Fruit fly (Drosophila melanogaster) whole organism, embryonic: Measurements from ENCODE around the gene MCU.

Experiments
- Ada2b ChIP-seq: fragments of 200-800 bp; sonication (Bioruptor generic); IDR thresholded peaks from 2 replicates; pipeline ENCODE4 v1.3.6; 2022; ENCODE audit warnings: missing biosample characterization, missing genetic modification characterization
- CG11085 ChIP-seq: fragments of 200-800 bp; sonication (Bioruptor generic); IDR thresholded peaks from 2 replicates; pipeline ENCODE4 v1.3.6; 2022; ENCODE audit warnings: missing biosample characterization, missing genetic modification characterization
- CG12071 ChIP-seq: fragments of 200-800 bp; sonication (Bioruptor generic); optimal IDR thresholded peaks from 3 replicates; lab custom pipeline; 2018; ENCODE audit warnings: missing biosample characterization, mild to moderate bottlenecking, missing genetic modification characterization
- CG12744 ChIP-seq: fragments of 200-800 bp; sonication (Bioruptor generic); optimal IDR thresholded peaks from 2 replicates; lab custom pipeline; 2016; ENCODE audit warnings: missing biosample characterization, missing genetic modification characterization
- CG13424 ChIP-seq: fragments of 200-800 bp; sonication (Bioruptor generic); optimal IDR thresholded peaks from 2 replicates; lab custom pipeline; 2019; ENCODE audit warnings: missing biosample characterization, mild to moderate bottlenecking, missing genetic modification characterization, moderate library complexity
- CG13624 ChIP-seq: fragments of 200-800 bp; sonication (Bioruptor generic); optimal IDR thresholded peaks from 2 replicates; lab custom pipeline; 2016; ENCODE audit warnings: missing biosample characterization, missing genetic modification characterization
- CG14965 ChIP-seq: fragments of 200-800 bp; sonication (Bioruptor generic); optimal IDR thresholded peaks from 2 replicates; lab custom pipeline; 2016; ENCODE audit warnings: missing biosample characterization, missing genetic modification characterization, borderline replicate concordance
- CG16813 ChIP-seq: fragments of 200-800 bp; sonication (Bioruptor generic); IDR thresholded peaks from 3 replicates; pipeline ENCODE4 v1.3.6; 2022; ENCODE audit warnings: missing biosample characterization, missing genetic modification characterization; ENCODE audit not compliant: partially characterized antibody
- CG17361 ChIP-seq: fragments of 200-800 bp; sonication (Bioruptor generic); IDR thresholded peaks from 3 replicates; pipeline ENCODE4 v1.3.6; 2022; ENCODE audit warnings: missing biosample characterization, missing genetic modification characterization
- CG17568 ChIP-seq: fragments of 200-800 bp; sonication (Bioruptor generic); optimal IDR thresholded peaks from 2 replicates; lab custom pipeline; 2018; ENCODE audit warnings: missing biosample characterization, mild to moderate bottlenecking, missing genetic modification characterization, moderate library complexity
- CG18619 ChIP-seq: fragments of 200-800 bp; sonication (Bioruptor generic); optimal IDR thresholded peaks from 3 replicates; lab custom pipeline; 2017; ENCODE audit warnings: missing biosample characterization, mild to moderate bottlenecking, missing genetic modification characterization
- CG18764 ChIP-seq: fragments of 200-800 bp; sonication (Bioruptor generic); optimal IDR thresholded peaks from 3 replicates; lab custom pipeline; 2016; ENCODE audit warnings: missing biosample characterization, missing genetic modification characterization
- CG2199 ChIP-seq: fragments of 200-800 bp; sonication (Bioruptor generic); IDR thresholded peaks from 3 replicates; pipeline ENCODE4 v1.3.6; 2022; ENCODE audit warnings: missing biosample characterization, missing genetic modification characterization
- CG31224 ChIP-seq: fragments of 200-800 bp; sonication (Bioruptor generic); IDR thresholded peaks from 2 replicates; pipeline ENCODE4 v1.3.6; 2022; ENCODE audit warnings: missing biosample characterization, missing genetic modification characterization
- CG31388 ChIP-seq: fragments of 200-800 bp; sonication (Bioruptor generic); optimal IDR thresholded peaks from 2 replicates; lab custom pipeline; 2016; ENCODE audit warnings: missing biosample characterization, missing genetic modification characterization
- CG5953 ChIP-seq: fragments of 200-800 bp; sonication (Bioruptor generic); IDR thresholded peaks from 2 replicates; pipeline ENCODE4 v1.3.6; 2022; ENCODE audit warnings: missing biosample characterization, missing genetic modification characterization
- CG6254 ChIP-seq: fragments of 200-800 bp; sonication (Bioruptor generic); optimal IDR thresholded peaks from 3 replicates; lab custom pipeline; 2017; ENCODE audit warnings: mild to moderate bottlenecking, missing biosample characterization, missing genetic modification reagents, missing genetic modification characterization
- CG7786 ChIP-seq: fragments of 200-800 bp; sonication (Bioruptor generic); optimal IDR thresholded peaks from 2 replicates; lab custom pipeline; 2016; ENCODE audit warnings: missing biosample characterization, missing genetic modification characterization
- CG8281 ChIP-seq: fragments of 200-800 bp; sonication (Bioruptor generic); optimal IDR thresholded peaks from 2 replicates; lab custom pipeline; 2018; ENCODE audit warnings: missing biosample characterization, mild to moderate bottlenecking, missing genetic modification characterization, moderate library complexity
- CHES-1-like ChIP-seq: fragments of 200-800 bp; sonication (Bioruptor generic); optimal IDR thresholded peaks from 2 replicates; lab custom pipeline; 2016; ENCODE audit warnings: missing biosample characterization, missing genetic modification characterization
- Dll ChIP-seq: fragments of 200-800 bp; sonication (Bioruptor generic); IDR thresholded peaks from 4 replicates; pipeline ENCODE4 v1.3.6; 2022; ENCODE audit warnings: missing biosample characterization, missing genetic modification characterization; ENCODE audit not compliant: partially characterized antibody
- Doc2 ChIP-seq: fragments of 200-800 bp; sonication (Bioruptor generic); IDR thresholded peaks from 2 replicates; pipeline ENCODE4 v1.3.6; 2022; ENCODE audit warnings: missing biosample characterization, missing genetic modification characterization
- E2f2 ChIP-seq: fragments of 200-800 bp; sonication (Bioruptor generic); IDR thresholded peaks from 2 replicates; pipeline ENCODE4 v1.3.6; 2022; ENCODE audit warnings: missing biosample characterization, missing genetic modification characterization
- ERR ChIP-seq: fragments of 200-800 bp; sonication (Bioruptor generic); optimal IDR thresholded peaks from 2 replicates; lab custom pipeline; 2016; ENCODE audit warnings: missing biosample characterization, missing genetic modification characterization
- Elba2 ChIP-seq: fragments of 200-800 bp; sonication (Bioruptor generic); optimal IDR thresholded peaks from 3 replicates; lab custom pipeline; 2016; ENCODE audit warnings: missing biosample characterization, missing genetic modification characterization
- Gug ChIP-seq: fragments of 200-800 bp; sonication (Bioruptor generic); IDR thresholded peaks from 4 replicates; pipeline ENCODE4 v1.3.6; 2022; ENCODE audit warnings: missing biosample characterization, missing genetic modification characterization
- HLH4C ChIP-seq: fragments of 200-800 bp; sonication (Bioruptor generic); IDR thresholded peaks from 3 replicates; pipeline ENCODE4 v1.3.6; 2022; ENCODE audit warnings: missing biosample characterization, missing genetic modification characterization; ENCODE audit not compliant: partially characterized antibody
- HLHmδ ChIP-seq: fragments of 200-800 bp; sonication (Bioruptor generic); optimal IDR thresholded peaks from 2 replicates; lab custom pipeline; 2018; ENCODE audit warnings: missing biosample characterization, mild to moderate bottlenecking, missing genetic modification characterization, moderate library complexity
- HmgZ ChIP-seq: fragments of 200-800 bp; sonication (Bioruptor generic); optimal IDR thresholded peaks from 2 replicates; lab custom pipeline; 2018; ENCODE audit warnings: missing biosample characterization, mild to moderate bottlenecking, missing genetic modification characterization
- Hr39 ChIP-seq: fragments of >200 bp; optimal IDR thresholded peaks from 2 replicates; lab custom pipeline; 2017
- Lhr ChIP-seq: fragments of 200-800 bp; sonication (Bioruptor generic); optimal IDR thresholded peaks from 3 replicates; lab custom pipeline; 2017; ENCODE audit warnings: mild to moderate bottlenecking, missing biosample characterization, missing genetic modification reagents, missing genetic modification characterization
- NfI ChIP-seq: fragments of 200-800 bp; sonication (Bioruptor generic); optimal IDR thresholded peaks from 3 replicates; lab custom pipeline; 2018; ENCODE audit warnings: missing biosample characterization, mild to moderate bottlenecking, missing genetic modification characterization, moderate library complexity
- Sox100B ChIP-seq: fragments of 200-800 bp; sonication (Bioruptor generic); optimal IDR thresholded peaks from 3 replicates; lab custom pipeline; 2018; ENCODE audit warnings: missing biosample characterization, mild to moderate bottlenecking, missing genetic modification characterization
- Sry-δ ChIP-seq: fragments of 200-800 bp; sonication (Bioruptor generic); optimal IDR thresholded peaks from 2 replicates; lab custom pipeline; 2016; ENCODE audit warnings: missing biosample characterization, missing genetic modification characterization
- Xrp1 ChIP-seq: fragments of 200-800 bp; sonication (Bioruptor generic); IDR thresholded peaks from 2 replicates; pipeline ENCODE4 v1.3.6; 2022; ENCODE audit warnings: missing biosample characterization, missing genetic modification characterization
- amos ChIP-seq: fragments of 200-800 bp; sonication (Bioruptor generic); IDR thresholded peaks from 2 replicates; pipeline ENCODE4 v1.3.6; 2022; ENCODE audit warnings: missing biosample characterization, missing genetic modification characterization; ENCODE audit not compliant: partially characterized antibody
- ara ChIP-seq: fragments of 200-800 bp; sonication (Bioruptor generic); IDR thresholded peaks from 2 replicates; pipeline ENCODE4 v1.3.6; 2022; ENCODE audit warnings: missing biosample characterization, missing genetic modification characterization
- bowl ChIP-seq: fragments of 200-800 bp; sonication (Bioruptor generic); IDR thresholded peaks from 2 replicates; pipeline ENCODE4 v1.3.6; 2022; ENCODE audit warnings: missing biosample characterization, missing genetic modification characterization
- cas ChIP-seq: fragments of 200-800 bp; sonication (Bioruptor generic); IDR thresholded peaks from 2 replicates; pipeline ENCODE4 v1.3.6; 2022; ENCODE audit warnings: missing biosample characterization, missing genetic modification characterization
- chm ChIP-seq: fragments of 200-800 bp; sonication (Bioruptor generic); IDR thresholded peaks from 2 replicates; pipeline ENCODE4 v1.3.6; 2022; ENCODE audit warnings: missing biosample characterization, missing genetic modification characterization
- crc ChIP-seq: fragments of 200-800 bp; sonication (Bioruptor generic); optimal IDR thresholded peaks from 2 replicates; lab custom pipeline; 2016; ENCODE audit warnings: missing biosample characterization, missing genetic modification characterization
- ewg ChIP-seq: fragments of 200-800 bp; sonication (Bioruptor generic); optimal IDR thresholded peaks from 3 replicates; lab custom pipeline; 2017; ENCODE audit warnings: mild to moderate bottlenecking, missing biosample characterization, missing genetic modification reagents, missing genetic modification characterization
- gfzf ChIP-seq: fragments of 200-800 bp; sonication (Bioruptor generic); optimal IDR thresholded peaks from 2 replicates; lab custom pipeline; 2016; ENCODE audit warnings: missing biosample characterization, mild to moderate bottlenecking, missing genetic modification characterization, moderate library complexity
- gt ChIP-seq: fragments of 200-800 bp; sonication (Bioruptor generic); IDR thresholded peaks from 2 replicates; pipeline ENCODE4 v1.3.6; 2022; ENCODE audit warnings: missing biosample characterization, missing genetic modification characterization
- ham ChIP-seq: fragments of 200-800 bp; sonication (Bioruptor generic); IDR thresholded peaks from 2 replicates; pipeline ENCODE4 v1.3.6; 2022; ENCODE audit warnings: missing biosample characterization, missing genetic modification characterization
- kay ChIP-seq: fragments of 200-800 bp; sonication (Bioruptor generic); optimal IDR thresholded peaks from 2 replicates; lab custom pipeline; 2016; ENCODE audit warnings: missing biosample characterization, missing genetic modification characterization
- org-1 ChIP-seq: fragments of 200-800 bp; sonication (Bioruptor generic); optimal IDR thresholded peaks from 2 replicates; lab custom pipeline; 2017; ENCODE audit warnings: missing biosample characterization, missing genetic modification characterization
- sisA ChIP-seq: fragments of 200-800 bp; sonication (Bioruptor generic); IDR thresholded peaks from 2 replicates; pipeline ENCODE4 v1.3.6; 2022; ENCODE audit warnings: missing biosample characterization, missing genetic modification characterization
- ssp ChIP-seq: fragments of 200-800 bp; sonication (Bioruptor generic); IDR thresholded peaks from 2 replicates; pipeline ENCODE4 v1.3.6; 2022; ENCODE audit warnings: missing biosample characterization, missing genetic modification characterization
- stwl ChIP-seq: fragments of 200-800 bp; sonication (Bioruptor generic); optimal IDR thresholded peaks from 3 replicates; lab custom pipeline; 2018; ENCODE audit warnings: missing biosample characterization, mild to moderate bottlenecking, missing genetic modification characterization, moderate library complexity
- tgo ChIP-seq: fragments of 200-800 bp; sonication (Bioruptor generic); IDR thresholded peaks from 3 replicates; pipeline ENCODE4 v1.3.6; 2022; ENCODE audit warnings: missing biosample characterization, missing genetic modification characterization
- tio ChIP-seq: fragments of 200-800 bp; sonication (Bioruptor generic); optimal IDR thresholded peaks from 2 replicates; lab custom pipeline; 2017; ENCODE audit warnings: missing biosample characterization, missing genetic modification characterization, inconsistent platforms
- zen ChIP-seq: fragments of 200-800 bp; sonication (Bioruptor generic); optimal IDR thresholded peaks from 3 replicates; lab custom pipeline; 2018; ENCODE audit warnings: missing biosample characterization, mild to moderate bottlenecking, missing genetic modification characterization, moderate library complexity

MCU gene

DNA sequence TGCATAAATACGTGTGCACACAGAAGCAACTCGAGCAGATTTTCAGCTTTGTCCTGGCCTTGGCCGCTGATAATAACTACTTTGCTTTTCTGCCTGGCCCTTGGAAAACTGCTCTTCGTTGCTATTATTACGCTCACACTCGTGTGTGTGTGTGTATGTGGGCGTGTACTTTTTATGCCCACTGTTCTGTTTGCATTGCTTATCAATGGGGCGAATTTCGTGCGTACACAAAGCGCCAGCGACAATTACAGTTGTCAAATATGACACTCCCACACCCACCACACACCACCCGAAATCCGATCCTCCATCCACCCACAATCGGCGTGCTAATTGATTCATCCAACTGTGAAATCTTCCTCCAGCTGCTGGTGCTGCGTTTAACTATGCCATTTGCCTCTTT is 62.1 kb downstream of the MCU start (continued):
- TF ChIP-seq CG12071 (GFP tag; lab: Kevin White, UChicago) (peak; percentile 54), CG2199 (GFP tag; lab: Robert Waterston, UW) (no peak), Xrp1 (peak; percentile 53; the same call in 1 of the 2 replicates), bowl (GFP tag; lab: Robert Waterston, UW) (no peak), Ada2b (peak; percentile 37; the same call in 1 of the 2 replicates), sisA (GFP tag; lab: Robert Waterston, UW) (no peak), ewg (GFP tag; lab: Kevin White, UChicago) (no peak), CG31388 (no peak), Lhr (GFP tag; lab: Kevin White, UChicago) (no peak), HLHmδ (GFP tag; lab: Kevin White, UChicago) (no peak), CG14965 (GFP tag; lab: Kevin White, UChicago) (no peak), Gug (GFP tag; lab: Robert Waterston, UW) (no peak), CG31224 (GFP tag; lab: Robert Waterston, UW) (no peak), CG18764 (GFP tag; lab: Kevin White, UChicago) (no peak), CG17361 (no peak), stwl (tag; lab: Kevin White, UChicago) (no peak), CG16813 (no peak), gt (GFP tag; lab: Robert Waterston, UW) (no peak), Doc2 (no peak), chm (GFP tag; lab: Robert Waterston, UW) (no peak), Elba2 (no peak), CG6254 (GFP tag; lab: Kevin White, UChicago) (no peak), amos (GFP tag; lab: Robert Waterston, UW) (no peak), gfzf (GFP tag; lab: Kevin White, UChicago) (no peak), Hr39 (lab: Kevin White, UChicago) (no peak), CG8281 (tag; lab: Kevin White, UChicago) (no peak), CG17568 (GFP tag; lab: Kevin White, UChicago) (no peak), HmgZ (tag; lab: Kevin White, UChicago) (no peak), E2f2 (no peak), ara (GFP tag; lab: Robert Waterston, UW) (no peak), CHES-1-like (GFP tag; lab: Kevin White, UChicago) (no peak), org-1 (GFP tag; lab: Kevin White, UChicago) (peak; percentile 36), CG13424 (tag; lab: Kevin White, UChicago) (no peak), ham (GFP tag; lab: Robert Waterston, UW) (no peak), ssp (GFP tag; lab: Robert Waterston, UW) (no peak), ERR (no peak), CG11085 (GFP tag; lab: Robert Waterston, UW) (no peak), cas (GFP tag; lab: Robert Waterston, UW) (no peak), CG18619 (GFP tag; lab: Kevin White, UChicago) (no peak), Sox100B (no peak), tgo (0 out of 3 replicates have a peak, but pooled peaks have one; percentile 21), NfI (GFP tag; lab: Kevin White, UChicago) (no peak), Sry-δ (GFP tag; lab: Kevin White, UChicago) (no peak), Dll (GFP tag; lab: Robert Waterston, UW) (no peak), CG5953 (GFP tag; lab: Robert Waterston, UW) (0 out of 2 replicates have a peak, but pooled peaks have one; percentile 9), HLH4C (GFP tag; lab: Robert Waterston, UW) (no peak), tio (no peak), CG13624 (GFP tag; lab: Kevin White, UChicago) (no peak), crc (no peak), CG12744 (GFP tag; lab: Kevin White, UChicago) (no peak), CG7786 (GFP tag; lab: Kevin White, UChicago) (no peak), zen (tag; lab: Kevin White, UChicago) (no peak), kay (GFP tag; lab: Kevin White, UChicago) (no peak)
